Fruit fly (Drosophila melanogaster): ENCODE data around the gene CG43335.
A peak's percentile ranks its signal among the peaks of the same experiment; 100 is the strongest.

CG43335 gene

DNA sequence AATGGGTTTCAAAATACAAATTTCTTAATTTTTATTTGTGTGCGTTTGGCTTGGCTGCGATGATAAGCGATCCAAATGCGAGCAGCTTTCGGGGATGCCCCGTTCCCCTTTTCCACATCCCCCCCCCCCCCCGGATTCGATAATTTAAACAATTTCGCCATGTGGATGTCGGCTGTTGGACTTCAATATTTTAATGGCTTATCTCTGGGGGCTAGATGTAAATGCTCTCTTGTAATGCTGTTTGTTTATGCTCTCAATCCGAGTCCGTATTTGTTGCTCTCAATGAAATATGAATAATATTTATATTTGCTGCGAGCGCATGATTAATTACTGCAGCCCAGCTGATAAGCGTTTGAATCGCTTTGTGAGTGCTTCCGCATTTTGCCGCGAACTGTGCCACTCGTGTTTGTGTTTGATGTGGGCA, 42.3 kb downstream of the CG43335 start (continued):
- TF ChIP-seq wek (GFP tag; optimal IDR thresholded peaks at IDR 0.05) (no peak), CG8290 (GFP tag; optimal IDR thresholded peaks at IDR 0.05) (no peak), CG8290 (tag; optimal IDR thresholded peaks at IDR 0.05) (no peak), ems (GFP tag; optimal IDR thresholded peaks at IDR 0.05) (no peak), CG4707 (GFP tag; optimal IDR thresholded peaks at IDR 0.05) (peak; percentile 16), Bdp1 (GFP tag; optimal IDR thresholded peaks at IDR 0.05) (no peak), CG7271 (tag; optimal IDR thresholded peaks at IDR 0.05) (no peak), sc (optimal IDR thresholded peaks at IDR 0.05) (no peak), sc (GFP tag; optimal IDR thresholded peaks at IDR 0.05) (peak; percentile 28), crp (GFP tag; optimal IDR thresholded peaks at IDR 0.05) (no peak), oc (tag; optimal IDR thresholded peaks at IDR 0.05) (peak; percentile 67), croc (GFP tag; conservative IDR thresholded peaks at IDR 0.05) (no peak), Camta (GFP tag; optimal IDR thresholded peaks at IDR 0.05) (no peak), Opbp (GFP tag; IDR thresholded peaks at IDR 0.05; ENCODE audit: partially characterized antibody) (no peak), ap (GFP tag; IDR thresholded peaks at IDR 0.05) (no peak), CG11093 (GFP tag; IDR thresholded peaks at IDR 0.05) (no peak), usp (GFP tag; optimal IDR thresholded peaks at IDR 0.05) (no peak), row (GFP tag; IDR thresholded peaks at IDR 0.05) (no peak), Rx (GFP tag; IDR thresholded peaks at IDR 0.05) (no peak), Ada2b (GFP tag; IDR thresholded peaks at IDR 0.05) (no peak), CG17568 (GFP tag; optimal IDR thresholded peaks at IDR 0.05) (peak; percentile 21), CG30403 (GFP tag; optimal IDR thresholded peaks at IDR 0.05) (no peak), Dip3 (GFP tag; optimal IDR thresholded peaks at IDR 0.05) (no peak), dmrt99B (tag; optimal IDR thresholded peaks at IDR 0.05) (peak; percentile 31), CG12769 (tag; optimal IDR thresholded peaks at IDR 0.05) (no peak), CG12942 (GFP tag; optimal IDR thresholded peaks at IDR 0.05) (no peak), ATbp (GFP tag; optimal IDR thresholded peaks at IDR 0.05) (peak; percentile 43), CG9437 (GFP tag; optimal IDR thresholded peaks at IDR 0.05) (no peak), sqz (GFP tag; optimal IDR thresholded peaks at IDR 0.05) (no peak), CG7987 (GFP tag; optimal IDR thresholded peaks at IDR 0.05) (peak; percentile 18), Hmr (GFP tag; optimal IDR thresholded peaks at IDR 0.05) (no peak), CG4424 (GFP tag; optimal IDR thresholded peaks at IDR 0.05) (peak; percentile 8), Hr39 (optimal IDR thresholded peaks at IDR 0.05) (no peak), HHEX (GFP tag; optimal IDR thresholded peaks at IDR 0.05) (no peak), CG15601 (tag; optimal IDR thresholded peaks at IDR 0.05) (peak; percentile 9), CG10147 (GFP tag; optimal IDR thresholded peaks at IDR 0.05) (no peak), Dek (tag; optimal IDR thresholded peaks at IDR 0.05) (no peak)

DNA sequence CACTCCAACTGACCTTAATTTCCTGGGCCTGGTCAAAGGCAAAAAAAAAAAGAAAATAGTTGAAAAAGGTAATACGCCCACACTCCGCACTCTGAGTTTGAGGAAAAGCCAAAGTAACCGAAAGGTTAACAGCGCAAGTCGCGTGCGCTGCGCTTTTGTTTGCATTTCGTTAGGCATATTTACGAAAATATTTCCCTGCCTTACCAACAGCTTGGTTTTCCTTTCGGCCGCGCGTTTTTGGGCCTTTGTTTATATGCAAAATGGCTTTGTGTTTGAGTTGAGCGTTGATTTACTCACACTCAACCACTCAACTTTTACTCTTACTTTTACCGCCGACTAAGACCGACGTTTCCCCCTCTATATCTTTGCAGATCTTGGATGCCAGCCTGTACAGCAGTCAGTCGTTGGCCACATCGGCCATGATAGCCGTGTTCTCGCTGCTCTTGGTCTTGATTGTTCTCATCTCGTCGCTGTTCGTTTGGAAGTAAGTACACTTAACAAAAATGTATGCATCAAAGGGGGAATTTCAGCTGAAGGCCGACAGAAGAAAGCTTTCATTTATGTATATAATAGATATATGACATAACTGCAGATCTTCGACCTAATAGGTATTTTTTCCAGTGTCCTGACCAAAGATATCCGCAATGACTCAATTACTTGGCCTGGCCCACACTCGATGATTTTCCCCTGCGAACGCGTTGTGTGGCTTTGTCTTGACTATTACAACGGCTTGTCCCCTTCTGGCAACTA, 43.7 kb downstream of the CG43335 start:
- TF ChIP-seq CG3281 (GFP tag; optimal IDR thresholded peaks at IDR 0.05) (no peak), CG16815 (GFP tag; optimal IDR thresholded peaks at IDR 0.05) (no peak), Awh (GFP tag; IDR thresholded peaks at IDR 0.05) (0 out of 2 replicates have a peak, but pooled peaks have one; percentile 43), lab (GFP tag; optimal IDR thresholded peaks at IDR 0.05) (no peak), CG30020 (tag; optimal IDR thresholded peaks at IDR 0.05) (no peak), ranshi (GFP tag; IDR thresholded peaks at IDR 0.05) (0 out of 2 replicates have a peak, but pooled peaks have one; percentile 20), CG4404 (GFP tag; IDR thresholded peaks at IDR 0.05) (no peak), YL-1 (GFP tag; optimal IDR thresholded peaks at IDR 0.05) (no peak), CG6765 (GFP tag; optimal IDR thresholded peaks at IDR 0.05) (no peak), kay (GFP tag; optimal IDR thresholded peaks at IDR 0.05) (no peak), slp2 (GFP tag; optimal IDR thresholded peaks at IDR 0.05) (no peak), az2 (GFP tag; optimal IDR thresholded peaks at IDR 0.05) (no peak), bbx (GFP tag; IDR thresholded peaks at IDR 0.05; ENCODE audit: partially characterized antibody) (no peak), fu2 (GFP tag; optimal IDR thresholded peaks at IDR 0.05) (no peak), gsb (GFP tag; IDR thresholded peaks at IDR 0.05) (no peak), tll (GFP tag; optimal IDR thresholded peaks at IDR 0.05) (no peak)
